Worm (Caenorhabditis elegans) whole organism, late embryonic: ENCODE measurements around the gene nhr-171.

Experiments
- ama-1 ChIP-seq: fragments of 150-350 bp; optimal IDR thresholded peaks from 2 replicates; lab custom pipeline; 2014
- ceh-2 ChIP-seq: sonication (generic microtip); optimal IDR thresholded peaks from 2 replicates; lab custom pipeline; 2016; ENCODE audit warnings: missing genotype, missing genetic modification characterization, missing compliant biosample characterization
- ceh-24 ChIP-seq: sonication (generic microtip); optimal IDR thresholded peaks from 2 replicates; lab custom pipeline; 2016; ENCODE audit warnings: mild to moderate bottlenecking, missing genetic modification characterization, missing compliant biosample characterization
- dmd-4 ChIP-seq: sonication (generic microtip); optimal IDR thresholded peaks from 2 replicates; lab custom pipeline; 2016; ENCODE audit warnings: borderline replicate concordance, missing genetic modification characterization, missing compliant biosample characterization
- fkh-10 ChIP-seq: fragments of 150-350 bp; optimal IDR thresholded peaks from 2 replicates; lab custom pipeline; 2014; ENCODE audit warnings: missing biosample characterization, missing genetic modification reagents, missing genetic modification characterization
- pax-1 ChIP-seq: fragments of 150-350 bp; optimal IDR thresholded peaks from 2 replicates; lab custom pipeline; 2014; ENCODE audit warnings: missing biosample characterization, missing genetic modification characterization
- unc-86 ChIP-seq: sonication (generic microtip); optimal IDR thresholded peaks from 2 replicates; lab custom pipeline; 2016; ENCODE audit warnings: missing genetic modification characterization, missing compliant biosample characterization

- no peak for TF ChIP-seq ama-1 (lab: Kevin White, UChicago)
- no peak for TF ChIP-seq dmd-4 (tag; lab: Kevin White, UChicago)
- TF ChIP-seq ceh-2 (tag; lab: Kevin White, UChicago), result no peak
- no peak for TF ChIP-seq pax-1 (tag; lab: Kevin White, UChicago)
- no peak for TF ChIP-seq ceh-24 (tag; lab: Kevin White, UChicago)
- TF ChIP-seq fkh-10 (GFP tag; lab: Kevin White, UChicago), result no peak
- TF ChIP-seq unc-86 (tag; lab: Kevin White, UChicago), result no peak
These were observed 10.7 kb downstream of the nhr-171 start, which contains the start of gene C54F6.15 for ce11 chrV:7522279-7522678.
